Worm (Caenorhabditis elegans): ENCODE results near the gene rhgf-1.

rhgf-1 gene

ce11 chrX:10681698-10682097 lies 30.0 kb downstream of the rhgf-1 start, which contains the start of gene phf-31:
TSS of gene phf-31 (plus strand) at chrX:10681998.
- TF ChIP-seq unc-42 (tag; optimal IDR thresholded peaks at IDR 0.05) (no peak), Y22D7AL.16 (tag; optimal IDR thresholded peaks at IDR 0.05) (no peak), lin-11 (tag; optimal IDR thresholded peaks at IDR 0.05) (no peak), tbx-2 (tag; optimal IDR thresholded peaks at IDR 0.05) (no peak), pat-9 (tag; optimal IDR thresholded peaks at IDR 0.05) (no peak), ceh-48 (tag; optimal IDR thresholded peaks at IDR 0.05) (no peak), ahr-1 (tag; optimal IDR thresholded peaks at IDR 0.05) (no peak), ceh-22 (tag; optimal IDR thresholded peaks at IDR 0.05) (no peak), K09A11.1 (tag; optimal IDR thresholded peaks at IDR 0.05; ENCODE audit: insufficient read depth) (no peak), madf-2 (tag; optimal IDR thresholded peaks at IDR 0.05) (no peak), pqm-1 (tag; optimal IDR thresholded peaks at IDR 0.05) (no peak), eyg-1 (tag; optimal IDR thresholded peaks at IDR 0.05) (no peak), K02D7.2 (tag; optimal IDR thresholded peaks at IDR 0.05) (no peak), ttx-3 (tag; optimal IDR thresholded peaks at IDR 0.05) (no peak), ztf-16 (tag; optimal IDR thresholded peaks at IDR 0.05) (no peak), ceh-18 (tag; optimal IDR thresholded peaks at IDR 0.05) (no peak), pros-1 (tag; optimal IDR thresholded peaks at IDR 0.05) (no peak)

ce11 chrX:10679193-10679592 lies 32.5 kb downstream of the rhgf-1 start:
- TF ChIP-seq C08G9.2 (tag; optimal IDR thresholded peaks at IDR 0.05) (no peak), zip-5 (tag; optimal IDR thresholded peaks at IDR 0.05) (no peak), che-1 (tag; optimal IDR thresholded peaks at IDR 0.05) (no peak), hlh-30 (tag; optimal IDR thresholded peaks at IDR 0.05; ENCODE audit: insufficient read depth) (peak; percentile 69), tbx-2 (tag; optimal IDR thresholded peaks at IDR 0.05) (peak; percentile 38), pros-1 (tag; optimal IDR thresholded peaks at IDR 0.05) (no peak), odd-2 (tag; optimal IDR thresholded peaks at IDR 0.05) (no peak), tbx-7 (tag; optimal IDR thresholded peaks at IDR 0.05) (no peak)

DNA sequence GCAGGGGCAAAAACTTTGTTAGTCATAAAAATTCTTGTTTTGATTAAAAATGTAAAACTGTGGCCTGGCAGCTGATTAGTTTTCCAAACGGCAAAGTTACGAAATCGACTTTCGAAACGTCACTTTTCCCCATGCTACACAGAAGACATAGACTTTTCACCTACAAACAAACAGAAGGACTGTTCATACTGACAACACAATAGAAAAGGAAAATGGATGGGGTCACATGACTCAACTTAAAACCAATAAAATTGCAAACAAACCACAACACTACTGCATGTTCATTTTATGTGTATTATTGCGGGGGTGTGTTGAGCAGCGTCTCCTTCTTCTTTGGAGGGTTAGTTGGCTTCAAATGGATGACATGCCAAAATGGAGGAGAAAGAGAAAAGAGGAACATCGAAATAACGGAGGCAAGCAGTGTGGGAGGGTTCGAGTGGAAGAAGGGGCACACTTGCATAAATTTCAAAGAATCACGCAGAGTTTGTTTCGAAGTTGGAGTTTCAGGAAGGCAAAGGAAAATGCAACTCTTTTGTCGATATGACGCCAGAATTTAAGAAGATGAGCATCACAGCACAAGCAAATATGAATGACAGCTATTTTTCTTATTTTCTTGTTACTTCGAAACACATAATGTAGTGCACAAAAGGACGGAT lies 33.5 kb downstream of the rhgf-1 start:
- peak; percentile 27 for TF ChIP-seq sdc-2 (tag; optimal IDR thresholded peaks at IDR 0.05)
- peak; percentile 30 for TF ChIP-seq ref-2 (tag; optimal IDR thresholded peaks at IDR 0.05)
- no peak for TF ChIP-seq C08G9.2 (tag; optimal IDR thresholded peaks at IDR 0.05)
- peak; percentile 31 for TF ChIP-seq ceh-31 (tag; optimal IDR thresholded peaks at IDR 0.05)
- peak; percentile 64 for TF ChIP-seq hlh-30 (tag; optimal IDR thresholded peaks at IDR 0.05; ENCODE audit: insufficient read depth)

- peak; percentile 23 for TF ChIP-seq ceh-31 (tag; optimal IDR thresholded peaks at IDR 0.05)
- TF ChIP-seq K02D7.2 (tag; optimal IDR thresholded peaks at IDR 0.05): no peak
- no peak for TF ChIP-seq lim-6 (tag; optimal IDR thresholded peaks at IDR 0.05)
- TF ChIP-seq ref-2 (tag; optimal IDR thresholded peaks at IDR 0.05): no peak
- no peak for TF ChIP-seq ceh-6 (GFP tag; optimal IDR thresholded peaks at IDR 0.05)
- peak; percentile 47 for TF ChIP-seq ceh-48 (tag; optimal IDR thresholded peaks at IDR 0.05)
- peak; percentile 66 for TF ChIP-seq tbx-2 (tag; optimal IDR thresholded peaks at IDR 0.05)
- TF ChIP-seq ceh-9 (tag; optimal IDR thresholded peaks at IDR 0.05): no peak
- TF ChIP-seq nfya-1 (tag; optimal IDR thresholded peaks at IDR 0.05): peak; percentile 33
- TF ChIP-seq ceh-45 (GFP tag; IDR thresholded peaks at IDR 0.05): no peak
- peak; percentile 66 for TF ChIP-seq unc-42 (tag; optimal IDR thresholded peaks at IDR 0.05)
- TF ChIP-seq pqm-1 (tag; optimal IDR thresholded peaks at IDR 0.05): no peak
Measured at ce11 chrX:10677552-10677951, 34.1 kb downstream of the rhgf-1 start.

ce11 chrX:10677009-10677408 lies 34.7 kb downstream of the rhgf-1 start, which contains the start of gene F13E6.1:
TSS of gene F13E6.1 (minus strand) at chrX:10677109.
- TF ChIP-seq gmeb-2 (tag; optimal IDR thresholded peaks at IDR 0.05) (no peak), nhr-232 (tag; optimal IDR thresholded peaks at IDR 0.05) (no peak), unc-55 (GFP tag; optimal IDR thresholded peaks at IDR 0.05) (no peak), nhr-11 (tag; optimal IDR thresholded peaks at IDR 0.05) (no peak), tbx-7 (tag; optimal IDR thresholded peaks at IDR 0.05) (no peak), pqm-1 (tag; optimal IDR thresholded peaks at IDR 0.05) (no peak), ceh-14 (tag; optimal IDR thresholded peaks at IDR 0.05) (no peak), ceh-24 (tag; optimal IDR thresholded peaks at IDR 0.05) (no peak), pat-9 (tag; optimal IDR thresholded peaks at IDR 0.05) (no peak), fkh-10 (GFP tag; optimal IDR thresholded peaks at IDR 0.05) (no peak), sox-4 (tag; optimal IDR thresholded peaks at IDR 0.05) (no peak), ceh-31 (tag; optimal IDR thresholded peaks at IDR 0.05) (no peak)
